Fruit fly (Drosophila melanogaster): ENCODE measurements around the gene Sh3beta.

Sh3beta gene

dm6 chr3L:7347984-7348631 is 21.0 kb downstream of the Sh3beta start, which contains the start of the genes Srp19 and qm (continued):
- TF ChIP-seq ftz-f1 (GFP tag; optimal IDR thresholded peaks at IDR 0.05) (peak; percentile 87), Dref (GFP tag; IDR thresholded peaks at IDR 0.05) (peak; percentile 84), CG13894 (tag; optimal IDR thresholded peaks at IDR 0.05) (peak; percentile 45), dysf (GFP tag; IDR thresholded peaks at IDR 0.05) (peak; percentile 64), CG10209 (GFP tag; optimal IDR thresholded peaks at IDR 0.05) (peak; percentile 1), CG16815 (GFP tag; optimal IDR thresholded peaks at IDR 0.05) (no peak), CG8765 (GFP tag; IDR thresholded peaks at IDR 0.05) (no peak), Camta (GFP tag; optimal IDR thresholded peaks at IDR 0.05) (peak; percentile 53), bbx (GFP tag; IDR thresholded peaks at IDR 0.05; ENCODE audit: partially characterized antibody) (peak; percentile 83), CG12769 (tag; optimal IDR thresholded peaks at IDR 0.05) (peak; percentile 24), Doc2 (GFP tag; IDR thresholded peaks at IDR 0.05) (no peak), luna (GFP tag; optimal IDR thresholded peaks at IDR 0.05) (peak; percentile 17), p53 (GFP tag; optimal IDR thresholded peaks at IDR 0.05) (no peak), Dp (GFP tag; optimal IDR thresholded peaks at IDR 0.05) (peak; percentile 5), Optix (GFP tag; IDR thresholded peaks at IDR 0.05) (peak; percentile 29; the same call in 1 of the 3 replicates), CG10431 (GFP tag; optimal IDR thresholded peaks at IDR 0.05) (no peak), crol (GFP tag; IDR thresholded peaks at IDR 0.05) (peak; percentile 99), Bdp1 (GFP tag; optimal IDR thresholded peaks at IDR 0.05) (no peak), ara (GFP tag; IDR thresholded peaks at IDR 0.05) (no peak), CG12104 (GFP tag; optimal IDR thresholded peaks at IDR 0.05) (peak; percentile 37), CG2875 (GFP tag; optimal IDR thresholded peaks at IDR 0.05) (no peak), Stat92E (GFP tag; optimal IDR thresholded peaks at IDR 0.05) (peak in 1 of 3 experiments; percentile 48), H15 (GFP tag; IDR thresholded peaks at IDR 0.05) (no peak; the same call in 2 of the 3 replicates), CG30431 (GFP tag; optimal IDR thresholded peaks at IDR 0.05) (no peak), CG6272 (GFP tag; IDR thresholded peaks at IDR 0.05) (peak; percentile 34; the same call in 1 of the 2 replicates), CG6654 (GFP tag; optimal IDR thresholded peaks at IDR 0.05) (no peak), lola (GFP tag; optimal IDR thresholded peaks at IDR 0.05) (peak in 1 of 3 experiments; percentile 13), CG32772 (GFP tag; IDR thresholded peaks at IDR 0.05) (peak; percentile 58), CG17385 (GFP tag; optimal IDR thresholded peaks at IDR 0.05) (no peak), dm (GFP tag; optimal IDR thresholded peaks at IDR 0.05) (peak; percentile 1), Chrac-16 (GFP tag; optimal IDR thresholded peaks at IDR 0.05) (peak; percentile 34), CG11247 (GFP tag; IDR thresholded peaks at IDR 0.05) (no peak; the same call in 1 of the 2 replicates), CG14710 (tag; optimal IDR thresholded peaks at IDR 0.05) (peak; percentile 60), hbn (GFP tag; IDR thresholded peaks at IDR 0.05; ENCODE audit: partially characterized antibody) (peak; percentile 72), CG12155 (GFP tag; optimal IDR thresholded peaks at IDR 0.05) (peak; percentile 36), Hmx (GFP tag; optimal IDR thresholded peaks at IDR 0.05) (no peak), CG12299 (tag; optimal IDR thresholded peaks at IDR 0.05) (peak; percentile 38), CG9797 (GFP tag; optimal IDR thresholded peaks at IDR 0.05) (peak; percentile 12), usp (GFP tag; optimal IDR thresholded peaks at IDR 0.05) (no peak), Fer1 (GFP tag; optimal IDR thresholded peaks at IDR 0.05) (peak; percentile 51), CG6854 (GFP tag; optimal IDR thresholded peaks at IDR 0.05) (peak; percentile 59), CG13775 (GFP tag; optimal IDR thresholded peaks at IDR 0.05) (peak; percentile 31), Rx (GFP tag; IDR thresholded peaks at IDR 0.05) (no peak), CG11695 (GFP tag; IDR thresholded peaks at IDR 0.05) (no peak), CG14667 (GFP tag; IDR thresholded peaks at IDR 0.05) (peak; percentile 30; the same call in 1 of the 2 replicates), CG3995 (GFP tag; optimal IDR thresholded peaks at IDR 0.05) (no peak), CG11723 (GFP tag; optimal IDR thresholded peaks at IDR 0.05) (no peak), jumu (GFP tag; optimal IDR thresholded peaks at IDR 0.05) (peak; percentile 64), BtbVII (GFP tag; optimal IDR thresholded peaks at IDR 0.05) (peak; percentile 55)
